Worm (Caenorhabditis elegans) whole organism, L4/young adult: ENCODE results near the gene skpt-1.

Experiments
- dao-5 ChIP-seq: sonication (generic microtip); optimal IDR thresholded peaks from 2 replicates; lab custom pipeline; 2016; ENCODE audit warnings: missing genotype, missing genetic modification characterization, moderate library complexity, missing compliant biosample characterization
- him-1 ChIP-seq: sonication (generic microtip); optimal IDR thresholded peaks from 2 replicates; lab custom pipeline; 2016; ENCODE audit warnings: missing genotype, missing genetic modification reagents, missing genetic modification characterization, missing compliant biosample characterization

ce11 chrIII:5404998-5405397 lies 43.2 kb downstream of the skpt-1 start:
- TF ChIP-seq him-1 (tag; lab: Kevin White, UChicago) (no peak), dao-5 (no peak)
